Worm (Caenorhabditis elegans) whole organism, dauer: ENCODE results near the gene gpa-18.
"Not testable (repeated sequence)": the region's sequence is repeated elsewhere in the genome, so short reads cannot be mapped to it uniquely, and the experiment has no call there.

Experiments used
- unc-62 ChIP-seq: sonication (generic microtip); optimal IDR thresholded peaks from 2 replicates; lab custom pipeline; 2017; ENCODE audit warnings: missing biosample characterization, missing genetic modification reagents, missing genetic modification characterization

The gpa-18 gene

ce11 chrIV:5195531-5195930, at the start of gene gpa-18:
Gene gpa-18 (minus strand): TSS chrIV:5195631.
- no peak for TF ChIP-seq unc-62 (GFP tag; lab: Kevin White, UChicago)

- no peak for TF ChIP-seq unc-62 (GFP tag; lab: Kevin White, UChicago)
Measured at ce11 chrIV:5230530-5230929, 35.1 kb upstream of the gpa-18 start, which contains the start of gene thn-5. Gene thn-5 (plus strand): TSS chrIV:5230830.

ce11 chrIV:5228619-5229018, 33.2 kb upstream of the gpa-18 start, which contains the start of gene thn-6:
Gene thn-6 (plus strand): TSS chrIV:5228919.
- no peak for TF ChIP-seq unc-62 (GFP tag; lab: Kevin White, UChicago)

- not testable (repeated sequence) for TF ChIP-seq unc-62 (GFP tag; lab: Kevin White, UChicago)
Measured at ce11 chrIV:5226552-5226951, 31.1 kb upstream of the gpa-18 start, which contains the start of gene nsph-4.1. Gene nsph-4.1 (plus strand): TSS chrIV:5226852.

DNA sequence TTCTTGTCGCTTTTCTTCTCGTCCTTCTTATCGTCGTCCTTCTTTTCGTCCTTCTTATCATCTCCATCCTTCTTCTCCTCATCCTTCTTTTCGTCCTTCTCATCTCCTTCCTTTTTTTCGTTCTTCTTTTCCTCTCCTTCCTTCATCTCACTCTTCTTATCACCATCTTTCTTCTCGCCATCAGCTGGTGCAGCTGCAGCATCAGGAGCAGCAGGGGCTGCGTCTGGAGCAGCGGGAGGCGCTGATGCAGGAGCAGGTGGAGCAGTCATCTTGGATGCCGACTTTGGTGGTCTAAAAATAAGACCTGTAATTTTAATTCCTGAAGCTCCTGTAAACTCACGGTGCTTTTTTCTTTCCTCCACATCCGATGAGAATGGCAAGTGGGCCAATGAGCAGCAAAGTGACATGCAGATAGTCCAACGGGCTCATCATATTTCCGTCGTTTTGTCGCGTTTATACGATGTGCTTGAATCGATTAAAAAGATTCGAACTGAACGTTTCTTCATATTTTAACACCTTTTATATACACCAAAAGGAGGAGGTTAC, 29.9 kb upstream of the gpa-18 start, which contains the start of gene cylc-1:
Gene cylc-1, minus strand, starts transcription at position 496 of the 546 bp plus-strand sequence.
- TF ChIP-seq unc-62 (GFP tag; lab: Kevin White, UChicago): not testable (repeated sequence)

ce11 chrIV:5224238-5224637, 28.8 kb upstream of the gpa-18 start, which contains the start of gene Y59E9AL.8:
Gene Y59E9AL.8 (minus strand): TSS chrIV:5224338.
- TF ChIP-seq unc-62 (GFP tag; lab: Kevin White, UChicago): no peak

DNA sequence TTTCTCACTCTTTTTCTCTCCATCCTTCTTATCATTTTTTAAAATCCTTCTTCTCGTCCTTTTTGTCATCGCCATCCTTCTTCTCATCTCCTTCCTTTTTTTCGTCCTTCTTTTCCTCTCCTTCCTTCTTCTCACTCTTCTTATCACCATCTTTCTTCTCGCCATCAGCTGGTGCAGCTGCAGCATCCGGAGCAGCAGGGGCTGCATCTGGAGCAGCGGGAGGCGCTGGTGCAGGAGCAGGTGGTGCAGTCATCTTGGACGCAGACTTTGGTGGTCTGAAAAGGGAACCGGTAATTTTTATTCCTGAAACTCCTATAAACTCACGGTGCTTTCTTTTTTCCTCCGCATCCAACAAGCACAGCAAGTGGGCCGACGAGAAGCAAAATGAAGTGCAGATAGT, 26.3 kb upstream of the gpa-18 start:
- TF ChIP-seq unc-62 (GFP tag; lab: Kevin White, UChicago): no peak

DNA sequence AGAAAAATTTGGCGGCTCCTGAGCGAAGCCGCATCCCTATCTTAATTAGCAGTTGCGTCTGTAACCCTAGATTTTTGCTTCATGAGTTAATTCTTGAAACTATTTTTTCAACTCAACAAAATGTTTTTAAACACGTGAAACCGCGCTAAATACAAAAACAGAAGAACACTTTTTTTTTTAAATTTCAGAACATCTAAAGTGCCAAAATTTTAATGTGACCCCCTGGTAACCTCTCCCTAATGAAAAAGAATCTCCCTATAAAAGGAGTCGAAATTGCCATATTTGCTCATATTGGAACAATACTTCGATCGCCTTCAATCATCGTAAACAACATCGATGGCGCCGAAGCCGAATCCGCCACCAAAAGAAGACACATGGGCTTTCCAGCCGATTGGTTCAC, 23.1 kb upstream of the gpa-18 start, which contains the start of gene nsph-4.2:
Gene nsph-4.2, plus strand, starts transcription at position 301 of the 400 bp plus-strand sequence.
- not testable (repeated sequence) for TF ChIP-seq unc-62 (GFP tag; lab: Kevin White, UChicago)

DNA sequence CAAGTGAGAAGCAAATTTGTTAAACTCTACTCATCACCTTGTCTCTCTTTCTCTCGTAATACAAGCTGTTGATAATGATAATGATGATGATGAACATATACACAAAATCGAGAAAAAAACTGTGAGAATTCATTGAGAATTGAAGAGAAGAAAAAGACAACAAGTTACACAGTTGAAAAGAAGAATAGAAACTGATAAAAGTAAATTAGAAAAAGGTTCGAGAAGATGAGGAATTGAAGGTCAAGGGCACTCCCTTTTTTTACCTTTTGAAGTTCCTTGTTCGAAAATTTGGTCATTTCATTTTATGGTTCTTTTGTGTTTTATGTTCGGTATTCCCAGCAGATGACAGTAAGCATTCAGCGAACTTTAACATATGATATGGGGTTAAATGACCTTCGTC, 20.9 kb upstream of the gpa-18 start:
- TF ChIP-seq unc-62 (GFP tag; lab: Kevin White, UChicago): no peak

- no peak for TF ChIP-seq unc-62 (GFP tag; lab: Kevin White, UChicago)
Measured at ce11 chrIV:5215092-5215491, 19.7 kb upstream of the gpa-18 start, which contains the start of gene Y59E9AL.4. Gene Y59E9AL.4 (minus strand): TSS chrIV:5215192.

ce11 chrIV:5210606-5211005, 15.2 kb upstream of the gpa-18 start:
- no peak for TF ChIP-seq unc-62 (GFP tag; lab: Kevin White, UChicago)

DNA sequence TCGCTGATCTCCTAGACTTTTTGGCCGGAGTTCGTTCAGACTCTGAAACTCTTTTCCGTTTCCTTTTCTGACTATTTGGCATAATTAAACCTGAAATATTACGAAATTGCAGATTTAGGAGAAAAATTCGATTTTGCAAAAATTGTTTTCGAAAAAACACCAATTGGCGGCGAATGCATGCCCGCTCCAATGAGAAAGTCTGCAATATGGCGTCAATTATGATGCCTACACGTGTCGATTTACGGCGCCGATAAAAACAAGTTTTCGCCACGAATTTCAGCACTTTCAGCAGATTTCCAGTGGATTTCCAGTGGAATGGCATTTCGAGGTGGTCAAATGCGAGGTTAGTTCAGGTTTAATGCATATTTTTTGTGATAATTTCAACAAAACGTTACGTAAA, 14.0 kb upstream of the gpa-18 start, which contains the start of the genes Y59E9AL.36 and nbet-1:
Gene Y59E9AL.36, minus strand, starts transcription at position 92 of the 400 bp plus-strand sequence.
Gene nbet-1, plus strand, starts transcription at position 112 of the 400 bp plus-strand sequence.
- no peak for TF ChIP-seq unc-62 (GFP tag; lab: Kevin White, UChicago)

DNA sequence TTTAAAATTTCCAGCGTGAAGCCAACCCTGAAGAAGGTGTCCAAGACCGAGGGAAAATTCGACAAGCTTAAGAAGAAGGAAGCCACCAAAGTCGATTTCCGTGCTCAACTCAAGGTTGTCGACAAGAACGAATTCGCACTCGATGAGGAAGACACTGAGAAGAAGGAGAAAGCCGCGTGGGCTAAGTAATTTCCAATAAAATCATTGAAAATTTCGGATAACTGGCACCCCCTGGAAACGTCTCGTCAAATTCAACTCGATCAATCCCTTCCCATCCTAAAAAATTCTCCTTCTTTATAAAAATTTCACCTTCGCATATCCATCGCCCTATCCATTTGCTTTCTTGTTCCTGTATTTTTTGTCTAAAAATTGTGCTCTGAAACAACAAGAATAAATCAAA, 11.3 kb upstream of the gpa-18 start:
- TF ChIP-seq unc-62 (GFP tag; lab: Kevin White, UChicago): no peak

ce11 chrIV:5204573-5204972, 9.1 kb upstream of the gpa-18 start, which contains the start of gene tni-4:
Gene tni-4 (plus strand): TSS chrIV:5204591.
- TF ChIP-seq unc-62 (GFP tag; lab: Kevin White, UChicago): no peak

DNA sequence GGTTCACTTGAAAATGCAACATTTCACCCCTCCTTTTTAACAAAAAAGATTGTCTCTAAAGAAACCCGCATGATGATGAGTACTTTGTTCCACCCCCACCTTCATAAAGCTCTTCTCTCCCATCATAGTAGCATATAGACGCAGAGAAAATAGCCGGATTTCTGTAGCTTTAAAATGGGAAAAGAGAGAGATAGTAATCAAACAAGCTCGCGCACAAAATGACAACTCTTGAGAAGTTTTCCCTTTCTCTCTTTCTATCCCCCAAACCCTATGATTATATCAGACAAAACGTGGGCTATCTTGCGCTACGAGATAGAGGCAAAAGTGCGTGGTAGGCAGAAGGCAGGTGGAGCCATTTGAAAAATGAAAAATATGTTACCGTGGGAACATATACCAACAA, 7.1 kb upstream of the gpa-18 start:
- no peak for TF ChIP-seq unc-62 (GFP tag; lab: Kevin White, UChicago)

DNA sequence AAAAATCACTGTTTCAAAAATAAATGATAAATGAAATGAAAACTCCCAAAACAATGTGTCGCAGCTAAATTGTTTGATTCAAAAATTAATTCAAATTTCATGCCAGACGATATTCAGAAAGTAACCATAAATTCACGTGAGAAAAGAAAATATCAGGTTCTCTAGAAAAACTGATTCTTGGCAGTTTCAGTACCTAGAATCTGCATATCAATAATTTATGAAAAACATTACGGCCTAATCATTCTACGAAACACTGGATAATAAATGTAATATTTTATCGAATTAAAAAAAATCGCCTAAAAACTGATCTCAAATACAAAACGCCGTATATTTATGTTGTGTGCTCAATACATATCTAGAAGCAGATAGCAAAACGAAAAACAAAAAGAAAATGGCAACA, 5.4 kb upstream of the gpa-18 start:
- no peak for TF ChIP-seq unc-62 (GFP tag; lab: Kevin White, UChicago)

- no peak for TF ChIP-seq unc-62 (GFP tag; lab: Kevin White, UChicago)
Measured at ce11 chrIV:5188051-5188450, 7.4 kb downstream of the gpa-18 start.
